Fruit fly (Drosophila melanogaster) whole organism, larva: ENCODE data around the gene CG6051.

Experiments used
- noc ChIP-seq: fragments of 200-800 bp; sonication (Bioruptor generic); optimal IDR thresholded peaks from 3 replicates; lab custom pipeline; 2019; ENCODE audit warnings: missing biosample characterization, mild to moderate bottlenecking, missing genetic modification characterization, moderate library complexity

The CG6051 gene

dm6 chr3R:27100930-27101329, 49.9 kb downstream of the CG6051 start, which contains the start of gene Jhbp11:
Jhbp11 (plus strand) TSS chr3R:27101230.
- no peak for TF ChIP-seq noc (tag; lab: Kevin White, UChicago)

dm6 chr3R:27099579-27099978, 51.3 kb downstream of the CG6051 start, which contains the start of gene eater:
eater (minus strand) TSS chr3R:27099679.
- TF ChIP-seq noc (tag; lab: Kevin White, UChicago), result no peak

- TF ChIP-seq noc (tag; lab: Kevin White, UChicago), result no peak
Observed at dm6 chr3R:27098638-27099037, 52.2 kb downstream of the CG6051 start.

- no peak for TF ChIP-seq noc (tag; lab: Kevin White, UChicago)
Observed at dm6 chr3R:27094233-27094632, 56.6 kb downstream of the CG6051 start, which contains the start of gene CG14259. CG14259 (plus strand) TSS chr3R:27094533.

- TF ChIP-seq noc (tag; lab: Kevin White, UChicago), result no peak
Observed at dm6 chr3R:27092843-27093242, 58.0 kb downstream of the CG6051 start, which contains the start of gene CG14258. CG14258 (plus strand) TSS chr3R:27093143.

- no peak for TF ChIP-seq noc (tag; lab: Kevin White, UChicago)
Observed at dm6 chr3R:27092263-27092662, 58.6 kb downstream of the CG6051 start.

dm6 chr3R:27091106-27091505, 59.8 kb downstream of the CG6051 start, which contains the start of gene Cpr97Eb:
Cpr97Eb (minus strand) TSS chr3R:27091130.
- TF ChIP-seq noc (tag; lab: Kevin White, UChicago), result no peak

- no peak for TF ChIP-seq noc (tag; lab: Kevin White, UChicago)
Observed at dm6 chr3R:27087549-27087948, 63.3 kb downstream of the CG6051 start, which contains the start of gene Cpr97Ea. Cpr97Ea (minus strand) TSS chr3R:27087778.

dm6 chr3R:27084528-27085052, 66.3 kb downstream of the CG6051 start:
- no peak for TF ChIP-seq noc (tag; lab: Kevin White, UChicago)

dm6 chr3R:27082752-27083151, 68.1 kb downstream of the CG6051 start:
- no peak for TF ChIP-seq noc (tag; lab: Kevin White, UChicago)

- no peak for TF ChIP-seq noc (tag; lab: Kevin White, UChicago)
Observed at dm6 chr3R:27076618-27077017, 74.3 kb downstream of the CG6051 start.

dm6 chr3R:27075694-27076093, 75.2 kb downstream of the CG6051 start, which contains the start of gene CG14257:
CG14257 (plus strand) TSS chr3R:27075870.
- TF ChIP-seq noc (tag; lab: Kevin White, UChicago), result no peak
